Fruit fly (Drosophila melanogaster): Measurements from ENCODE around the gene Cpr73D.
A peak's percentile ranks its signal among the peaks of the same experiment; 100 is the strongest.

The Cpr73D gene

DNA sequence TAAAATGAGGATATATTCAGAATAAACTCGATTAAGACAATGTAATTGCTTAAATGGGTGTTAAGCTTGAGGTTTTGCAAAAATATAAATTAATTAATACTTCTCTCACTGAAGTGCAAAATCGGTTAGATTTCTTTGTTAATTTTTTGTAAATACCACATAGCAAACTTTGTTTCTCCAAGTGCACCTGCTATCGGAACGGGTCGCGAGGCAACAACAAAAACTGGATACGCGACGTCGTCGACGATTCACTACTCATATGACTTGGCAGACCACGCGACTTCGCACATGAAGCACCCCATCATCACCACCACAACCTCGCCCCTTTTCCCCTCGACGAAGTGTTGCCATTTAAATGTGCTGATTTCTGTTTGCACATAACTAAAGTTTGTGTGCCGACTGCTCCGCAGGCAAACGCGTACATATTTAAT is 49.6 kb upstream of the Cpr73D start (continued):
- peak; percentile 50 for TF ChIP-seq Ets96B (tag; optimal IDR thresholded peaks at IDR 0.05)
- peak; percentile 75 for TF ChIP-seq eg (GFP tag; IDR thresholded peaks at IDR 0.05)
- TF ChIP-seq CG8119 (GFP tag; IDR thresholded peaks at IDR 0.05) = peak; percentile 69
- peak; percentile 54 for TF ChIP-seq pdm3 (GFP tag; optimal IDR thresholded peaks at IDR 0.05)
- peak; percentile 17 for TF ChIP-seq CG6792 (GFP tag; optimal IDR thresholded peaks at IDR 0.05)
- TF ChIP-seq CG32006 (GFP tag; optimal IDR thresholded peaks at IDR 0.05) = peak; percentile 60
- TF ChIP-seq CG4318 (GFP tag; optimal IDR thresholded peaks at IDR 0.05) = peak; percentile 44
- peak; percentile 62 for TF ChIP-seq OdsH (GFP tag; optimal IDR thresholded peaks at IDR 0.05)
- peak; percentile 43 for TF ChIP-seq CG34406 (GFP tag; optimal IDR thresholded peaks at IDR 0.05)
- peak; percentile 88 for TF ChIP-seq Eip78C (GFP tag)
- peak; percentile 25 for TF ChIP-seq CG11762 (GFP tag; optimal IDR thresholded peaks at IDR 0.05; ENCODE audit: insufficient read depth)
- peak; percentile 21 for TF ChIP-seq CG16779 (tag; optimal IDR thresholded peaks at IDR 0.05)
- TF ChIP-seq CG3032 (tag; optimal IDR thresholded peaks at IDR 0.05) = peak; percentile 56
- no peak for TF ChIP-seq CG9139 (GFP tag; optimal IDR thresholded peaks at IDR 0.05)
- TF ChIP-seq CG8632 (GFP tag; optimal IDR thresholded peaks at IDR 0.05) = peak; percentile 57
- TF ChIP-seq CG6854 (GFP tag; optimal IDR thresholded peaks at IDR 0.05) = no peak
- TF ChIP-seq CG6808 (GFP tag; optimal IDR thresholded peaks at IDR 0.05) = peak; percentile 51
- peak; percentile 22 for TF ChIP-seq fd59A (GFP tag; optimal IDR thresholded peaks at IDR 0.05)
- peak; percentile 39 for TF ChIP-seq CG10669 (GFP tag; optimal IDR thresholded peaks at IDR 0.05)
- peak; percentile 41 for TF ChIP-seq dsx (GFP tag; optimal IDR thresholded peaks at IDR 0.05; ENCODE audit: poor library complexity, severe bottlenecking)
- peak; percentile 5 to 20 for TF ChIP-seq salr (GFP tag; optimal IDR thresholded peaks at IDR 0.05)

DNA sequence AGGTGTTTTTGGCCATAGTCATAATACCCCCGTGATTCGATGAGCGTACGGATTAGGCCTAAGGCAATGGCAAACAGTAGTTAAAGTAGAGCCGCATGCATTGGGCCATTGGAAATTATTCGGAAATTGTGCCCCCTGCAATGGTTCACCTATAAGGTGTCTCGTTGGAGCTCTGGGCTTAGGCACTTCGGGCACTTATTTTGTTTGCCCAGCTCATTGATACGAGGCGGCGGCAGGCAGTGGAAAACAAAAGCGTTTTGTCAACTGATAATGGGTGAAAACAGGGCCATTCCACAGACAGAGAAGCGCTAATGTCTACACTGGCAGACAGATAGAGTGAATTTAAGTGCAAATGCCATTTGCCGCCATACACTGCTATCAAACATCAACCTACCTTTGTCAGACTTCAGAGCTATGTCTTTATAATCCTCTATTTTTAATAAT is 48.8 kb upstream of the Cpr73D start:
- TF ChIP-seq achi (GFP tag; optimal IDR thresholded peaks at IDR 0.05) = no peak
- TF ChIP-seq CG31627 (GFP tag; optimal IDR thresholded peaks at IDR 0.05) = peak; percentile 33
- peak; percentile 20 for TF ChIP-seq Met (GFP tag; optimal IDR thresholded peaks at IDR 0.05)
- peak; percentile 33; the same call in 1 of the 3 replicates for TF ChIP-seq eg (GFP tag; IDR thresholded peaks at IDR 0.05)
- peak; percentile 9 for TF ChIP-seq esn (GFP tag; optimal IDR thresholded peaks at IDR 0.05)
- no peak for TF ChIP-seq ss (GFP tag; optimal IDR thresholded peaks at IDR 0.05)
- TF ChIP-seq Gug (GFP tag; IDR thresholded peaks at IDR 0.05) = peak; percentile 33
- TF ChIP-seq OdsH (GFP tag; optimal IDR thresholded peaks at IDR 0.05) = peak; percentile 6
- no peak for TF ChIP-seq pdm3 (GFP tag; optimal IDR thresholded peaks at IDR 0.05)
- TF ChIP-seq salr (GFP tag; optimal IDR thresholded peaks at IDR 0.05) = no peak
- TF ChIP-seq CG3919 (GFP tag; optimal IDR thresholded peaks at IDR 0.05) = peak; percentile 28
- peak; percentile 84 for TF ChIP-seq fkh (GFP tag; optimal IDR thresholded peaks at IDR 0.05)
- peak; percentile 37 for TF ChIP-seq vri (GFP tag; optimal IDR thresholded peaks at IDR 0.05)
- peak; percentile 51 for TF ChIP-seq svp (GFP tag)
- peak; percentile 33 for TF ChIP-seq Sox14 (GFP tag; optimal IDR thresholded peaks at IDR 0.05)
- TF ChIP-seq Eip78C (GFP tag) = peak; percentile 37
- peak; percentile 28 for TF ChIP-seq cyc (GFP tag; optimal IDR thresholded peaks at IDR 0.05)
- TF ChIP-seq CG1621 (tag; optimal IDR thresholded peaks at IDR 0.05) = no peak

DNA sequence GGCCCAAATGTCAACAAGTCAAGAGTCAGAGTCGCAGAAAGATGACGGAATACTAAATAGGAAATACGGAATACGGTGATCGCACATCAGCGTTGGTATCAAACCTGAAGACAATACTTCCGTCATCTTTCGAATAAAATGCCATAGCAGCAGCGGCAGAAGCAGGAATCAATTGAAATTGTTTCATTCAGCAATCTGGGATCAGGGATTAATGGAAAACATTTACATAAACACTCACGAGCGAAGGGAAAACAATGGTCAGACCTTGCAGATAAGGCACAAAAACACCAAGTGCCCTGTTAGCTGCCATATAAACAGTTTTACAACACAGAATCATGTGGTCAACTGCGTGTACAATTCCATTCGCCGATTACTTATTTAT is 47.9 kb upstream of the Cpr73D start:
- TF ChIP-seq CG31627 (GFP tag; optimal IDR thresholded peaks at IDR 0.05) = no peak
- TF ChIP-seq CG6276 (GFP tag; optimal IDR thresholded peaks at IDR 0.05) = no peak
- no peak for TF ChIP-seq CG32006 (GFP tag; optimal IDR thresholded peaks at IDR 0.05)
- no peak for TF ChIP-seq CG6792 (GFP tag; optimal IDR thresholded peaks at IDR 0.05)
- no peak for TF ChIP-seq ss (GFP tag; optimal IDR thresholded peaks at IDR 0.05)
- TF ChIP-seq CG11902 (GFP tag; optimal IDR thresholded peaks at IDR 0.05) = no peak
- TF ChIP-seq Sox15 (GFP tag; optimal IDR thresholded peaks at IDR 0.05) = no peak
- no peak for TF ChIP-seq Met (GFP tag; optimal IDR thresholded peaks at IDR 0.05)
- peak; percentile 30 for TF ChIP-seq Eip78C (GFP tag)
- no peak for TF ChIP-seq Eip75B (GFP tag; optimal IDR thresholded peaks at IDR 0.05)
- TF ChIP-seq salr (GFP tag; optimal IDR thresholded peaks at IDR 0.05) = no peak
- TF ChIP-seq CG1621 (tag; optimal IDR thresholded peaks at IDR 0.05) = no peak
- TF ChIP-seq dsx (GFP tag; optimal IDR thresholded peaks at IDR 0.05; ENCODE audit: poor library complexity, severe bottlenecking) = no peak
- no peak for TF ChIP-seq CG15336 (GFP tag; IDR thresholded peaks at IDR 0.05)
- no peak for TF ChIP-seq CG8632 (GFP tag; optimal IDR thresholded peaks at IDR 0.05)
- TF ChIP-seq CG10669 (GFP tag; optimal IDR thresholded peaks at IDR 0.05) = no peak
- TF ChIP-seq svp (GFP tag) = peak; percentile 97

Data from whole organism, prepupa.